Worm (Caenorhabditis elegans) whole organism, young adult: ENCODE results near the gene M03F8.7.

Source experiments
- F22D6.2 ChIP-seq: sonication (generic microtip); optimal IDR thresholded peaks from 2 replicates; lab custom pipeline; 2016; ENCODE audit warnings: mild to moderate bottlenecking, missing genetic modification characterization, missing compliant biosample characterization
- Y53G8AR.9 ChIP-seq: fragments of 200-800 bp; sonication (Bioruptor generic); conservative IDR thresholded peaks from 2 replicates; pipeline ENCODE4 v1.3.6; 2022; ENCODE audit warnings: missing genetic modification reagents, missing genetic modification characterization, missing compliant biosample characterization
- ama-1 ChIP-seq, 3 experiments: fragments of 150-350 bp in 1 of 3; sonication (generic microtip) in 2 of 3; optimal IDR thresholded peaks; 2 replicates each; lab custom pipeline; 2014 to 2018; ENCODE audit warnings: missing biosample characterization in 2 of 3, missing genetic modification characterization in 2 of 3, missing genetic modification reagents in 2 of 3
- ccch-3 ChIP-seq: fragments of 200-800 bp; sonication (Bioruptor generic); optimal IDR thresholded peaks from 2 replicates; lab custom pipeline; 2018; ENCODE audit warnings: mild to moderate bottlenecking, missing genetic modification characterization, missing compliant biosample characterization
- dpl-1 ChIP-seq: fragments of 150-350 bp; optimal IDR thresholded peaks from 2 replicates; lab custom pipeline; 2014; ENCODE audit warnings: missing biosample characterization, missing genetic modification reagents, missing genetic modification characterization
- efl-1 ChIP-seq: fragments of 150-350 bp; optimal IDR thresholded peaks from 2 replicates; lab custom pipeline; 2014; ENCODE audit warnings: missing biosample characterization, missing genetic modification reagents, missing genetic modification characterization
- hmg-20 ChIP-seq: fragments of 200-800 bp; sonication (Bioruptor generic); IDR thresholded peaks from 2 replicates; pipeline ENCODE4 v1.3.6; 2022; ENCODE audit warnings: missing genetic modification reagents, missing genetic modification characterization, missing compliant biosample characterization
- mes-4 ChIP-seq: sonication (generic microtip); optimal IDR thresholded peaks from 2 replicates; lab custom pipeline; 2016; ENCODE audit warnings: missing genotype, missing genetic modification characterization, missing compliant biosample characterization
- mxl-1 ChIP-seq: sonication (generic microtip); optimal IDR thresholded peaks from 2 replicates; lab custom pipeline; 2016; ENCODE audit warnings: missing genetic modification characterization, missing compliant biosample characterization
- snpc-4 ChIP-seq, 5 experiments: fragments of 150-350 bp in 1 of 5; sonication (generic microtip) in 4 of 5; optimal IDR thresholded peaks; 2 replicates each; lab custom pipeline; 2014 to 2018; ENCODE audit warnings: missing genetic modification characterization in 5 of 5, missing biosample characterization in 3 of 5, antibody characterized with exemption in 2 of 5, mild to moderate bottlenecking in 2 of 5, missing compliant biosample characterization in 2 of 5, missing genotype in 2 of 5, moderate library complexity in 2 of 5, missing genetic modification reagents in 1 of 5
- somi-1 ChIP-seq: fragments of 200-800 bp; sonication (Bioruptor generic); optimal IDR thresholded peaks from 2 replicates; lab custom pipeline; 2018; ENCODE audit warnings: mild to moderate bottlenecking, missing genetic modification characterization, missing compliant biosample characterization
- unc-130 ChIP-seq: sonication (generic microtip); optimal IDR thresholded peaks from 2 replicates; lab custom pipeline; 2016; ENCODE audit warnings: missing genetic modification reagents, missing genetic modification characterization, missing compliant biosample characterization
- zim-3 ChIP-seq: sonication (generic microtip); optimal IDR thresholded peaks from 2 replicates; lab custom pipeline; 2017; ENCODE audit warnings: mild to moderate bottlenecking, missing genetic modification characterization, moderate library complexity, missing compliant biosample characterization

DNA sequence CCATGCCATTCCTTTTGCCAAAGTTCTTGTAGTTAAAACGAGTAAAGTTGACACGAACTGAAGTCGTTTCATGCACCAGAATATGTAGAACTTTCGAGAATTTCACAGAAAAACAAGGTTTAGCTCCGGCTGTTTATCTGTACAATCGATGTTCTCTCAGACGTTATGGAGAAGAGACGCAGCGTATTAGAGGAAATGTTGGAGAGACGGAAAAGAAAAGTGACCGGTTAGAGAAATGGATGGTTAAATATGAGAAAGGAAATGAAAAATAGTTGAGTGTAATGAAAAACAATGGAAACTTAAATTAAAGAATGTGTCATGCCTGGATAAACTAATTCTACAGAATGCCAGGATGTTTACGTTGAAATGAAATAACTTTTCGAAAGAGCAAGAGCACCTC lies 27.0 kb downstream of the M03F8.7 start, which contains the start of gene pcm-1:
- TF ChIP-seq unc-130 (GFP tag; lab: Kevin White, UChicago) (no peak), zim-3 (no peak), ccch-3 (GFP tag; lab: Kevin White, UChicago) (no peak), F22D6.2 (tag; lab: Kevin White, UChicago) (no peak), mes-4 (tag; lab: Kevin White, UChicago) (no peak), snpc-4 (GFP tag; optimal IDR thresholded peaks at IDR 0.05; lab: Kevin White, UChicago) (no peak), snpc-4 (tag; optimal IDR thresholded peaks at IDR 0.05; lab: Kevin White, UChicago) (no peak), ama-1 (optimal IDR thresholded peaks at IDR 0.05; lab: Kevin White, UChicago) (no peak), ama-1 (GFP tag; optimal IDR thresholded peaks at IDR 0.05; lab: Kevin White, UChicago) (no peak), dpl-1 (no peak), efl-1 (GFP tag; lab: Kevin White, UChicago) (no peak), hmg-20 (GFP tag; lab: Robert Waterston, UW) (no peak), Y53G8AR.9 (GFP tag; lab: Robert Waterston, UW) (no peak), mxl-1 (tag; lab: Kevin White, UChicago) (no peak), somi-1 (GFP tag; lab: Kevin White, UChicago) (no peak)
